Fruit fly (Drosophila melanogaster) whole organism, embryonic: ENCODE data around the gene Mtr3.

ENCODE experiments used
- CG10959 ChIP-seq: fragments of 200-800 bp; sonication (Bioruptor generic); IDR thresholded peaks from 2 replicates; pipeline ENCODE4 v1.3.6; 2022; ENCODE audit warnings: missing biosample characterization, missing genetic modification characterization
- CG11456 ChIP-seq: fragments of 200-800 bp; sonication (Bioruptor generic); IDR thresholded peaks from 3 replicates; pipeline ENCODE4 v1.3.6; 2022; ENCODE audit warnings: missing biosample characterization, missing genetic modification characterization
- CG11695 ChIP-seq: fragments of 200-800 bp; sonication (Bioruptor generic); IDR thresholded peaks from 3 replicates; pipeline ENCODE4 v1.3.6; 2022; ENCODE audit warnings: missing biosample characterization, missing genetic modification characterization
- CG11696 ChIP-seq: fragments of 200-800 bp; sonication (Bioruptor generic); IDR thresholded peaks from 2 replicates; pipeline ENCODE4 v1.3.6; 2022; ENCODE audit warnings: missing biosample characterization, missing genetic modification characterization
- CG15479 ChIP-seq: fragments of 200-800 bp; sonication (Bioruptor generic); optimal IDR thresholded peaks from 3 replicates; lab custom pipeline; 2019; ENCODE audit warnings: missing biosample characterization, mild to moderate bottlenecking, missing genetic modification characterization, moderate library complexity
- CG15601 ChIP-seq: fragments of 200-800 bp; sonication (Bioruptor generic); optimal IDR thresholded peaks from 3 replicates; lab custom pipeline; 2019; ENCODE audit warnings: missing biosample characterization, mild to moderate bottlenecking, missing genetic modification characterization, moderate library complexity
- CG1603 ChIP-seq: fragments of 200-800 bp; sonication (Bioruptor generic); optimal IDR thresholded peaks from 2 replicates; lab custom pipeline; 2019; ENCODE audit warnings: missing biosample characterization, mild to moderate bottlenecking, missing genetic modification characterization, moderate library complexity
- CG16863 ChIP-seq: fragments of 200-800 bp; sonication (Bioruptor generic); optimal IDR thresholded peaks from 3 replicates; lab custom pipeline; 2016; ENCODE audit warnings: missing biosample characterization, missing genetic modification characterization
- CG17186 ChIP-seq: fragments of 200-800 bp; sonication (Bioruptor generic); optimal IDR thresholded peaks from 3 replicates; lab custom pipeline; 2017; ENCODE audit warnings: missing biosample characterization, missing genetic modification reagents, missing genetic modification characterization
- CG17612 ChIP-seq: fragments of 200-800 bp; sonication (Bioruptor generic); IDR thresholded peaks from 2 replicates; pipeline ENCODE4 v1.3.6; 2022; ENCODE audit warnings: missing biosample characterization, missing genetic modification characterization
- CG2199 ChIP-seq: fragments of 200-800 bp; sonication (Bioruptor generic); IDR thresholded peaks from 3 replicates; pipeline ENCODE4 v1.3.6; 2022; ENCODE audit warnings: missing biosample characterization, missing genetic modification characterization
- CG31365 ChIP-seq: fragments of 200-800 bp; sonication (Bioruptor generic); optimal IDR thresholded peaks from 2 replicates; lab custom pipeline; 2018; ENCODE audit warnings: missing biosample characterization, mild to moderate bottlenecking, missing genetic modification characterization
- CG3995 ChIP-seq: fragments of 200-800 bp; sonication (Bioruptor generic); optimal IDR thresholded peaks from 3 replicates; lab custom pipeline; 2016; ENCODE audit warnings: missing biosample characterization, missing genetic modification characterization
- CG4404 ChIP-seq: fragments of 200-800 bp; sonication (Bioruptor generic); IDR thresholded peaks from 2 replicates; pipeline ENCODE4 v1.3.6; 2022; ENCODE audit warnings: missing biosample characterization, missing genetic modification characterization
- CG6654 ChIP-seq: fragments of 200-800 bp; sonication (Bioruptor generic); optimal IDR thresholded peaks from 2 replicates; lab custom pipeline; 2017; ENCODE audit warnings: missing biosample characterization, mild to moderate bottlenecking, missing genetic modification characterization
- CG7745 ChIP-seq: fragments of 200-800 bp; sonication (Bioruptor generic); optimal IDR thresholded peaks from 2 replicates; lab custom pipeline; 2018; ENCODE audit warnings: missing biosample characterization, mild to moderate bottlenecking, missing genetic modification characterization, moderate library complexity
- CG7786 ChIP-seq: fragments of 200-800 bp; sonication (Bioruptor generic); optimal IDR thresholded peaks from 2 replicates; lab custom pipeline; 2016; ENCODE audit warnings: missing biosample characterization, missing genetic modification characterization
- Doc3 ChIP-seq: fragments of 200-800 bp; sonication (Bioruptor generic); IDR thresholded peaks from 3 replicates; pipeline ENCODE4 v1.3.6; 2022; ENCODE audit warnings: missing biosample characterization, missing genetic modification characterization; ENCODE audit not compliant: partially characterized antibody
- Ets65A ChIP-seq: fragments of 200-800 bp; sonication (Bioruptor generic); peaks from one replicate; lab custom pipeline; 2016; ENCODE audit warnings: missing biosample characterization, missing genetic modification characterization
- Ets97D ChIP-seq: fragments of 200-800 bp; sonication (Bioruptor generic); optimal IDR thresholded peaks from 3 replicates; lab custom pipeline; 2016; ENCODE audit warnings: missing biosample characterization, missing genetic modification characterization
- GATAe ChIP-seq: fragments of 200-800 bp; sonication (Bioruptor generic); conservative IDR thresholded peaks from 2 replicates; pipeline ENCODE4 v1.3.6; 2022; ENCODE audit warnings: missing biosample characterization, missing genetic modification characterization
- HLH54F ChIP-seq: fragments of 200-800 bp; sonication (Bioruptor generic); optimal IDR thresholded peaks from 3 replicates; lab custom pipeline; 2016; ENCODE audit warnings: missing biosample characterization, missing genetic modification characterization
- Hmx ChIP-seq: fragments of 200-800 bp; sonication (Bioruptor generic); optimal IDR thresholded peaks from 2 replicates; lab custom pipeline; 2016; ENCODE audit warnings: missing biosample characterization, missing genetic modification characterization
- Mrtf ChIP-seq: fragments of 200-800 bp; sonication (Bioruptor generic); IDR thresholded peaks from 3 replicates; pipeline ENCODE4 v1.3.6; 2022; ENCODE audit warnings: missing biosample characterization, missing genetic modification characterization
- Ssrp ChIP-seq: fragments of 200-800 bp; sonication (Bioruptor generic); optimal IDR thresholded peaks from 2 replicates; lab custom pipeline; 2018; ENCODE audit warnings: missing biosample characterization, mild to moderate bottlenecking, missing genetic modification characterization, moderate library complexity
- Tbp ChIP-seq: fragments of >200 bp; optimal IDR thresholded peaks from 2 replicates; lab custom pipeline; 2018; ENCODE audit warnings: missing biosample characterization, missing genetic modification characterization
- Vsx1 ChIP-seq: fragments of 200-800 bp; sonication (Bioruptor generic); optimal IDR thresholded peaks from 2 replicates; lab custom pipeline; 2017; ENCODE audit warnings: missing biosample characterization, mild to moderate bottlenecking, missing genetic modification characterization, missing genetic modification reagents
- ac ChIP-seq: fragments of 200-800 bp; sonication (Bioruptor generic); optimal IDR thresholded peaks from 3 replicates; lab custom pipeline; 2017; ENCODE audit warnings: missing biosample characterization, mild to moderate bottlenecking, missing genetic modification characterization
- ash1 ChIP-seq: fragments of 200-800 bp; sonication (Bioruptor generic); optimal IDR thresholded peaks from 2 replicates; lab custom pipeline; 2018; ENCODE audit warnings: missing biosample characterization, mild to moderate bottlenecking, missing genetic modification characterization
- ato ChIP-seq: fragments of 200-800 bp; sonication (Bioruptor generic); IDR thresholded peaks from 2 replicates; pipeline ENCODE4 v1.3.6; 2022; ENCODE audit warnings: missing biosample characterization, missing genetic modification characterization; ENCODE audit not compliant: partially characterized antibody
- chn ChIP-seq: fragments of 200-800 bp; sonication (Bioruptor generic); optimal IDR thresholded peaks from 2 replicates; lab custom pipeline; 2016; ENCODE audit warnings: missing biosample characterization, missing genetic modification characterization
- crc ChIP-seq: fragments of 200-800 bp; sonication (Bioruptor generic); optimal IDR thresholded peaks from 2 replicates; lab custom pipeline; 2016; ENCODE audit warnings: missing biosample characterization, missing genetic modification characterization
- disco-r ChIP-seq: fragments of 200-800 bp; sonication (Bioruptor generic); optimal IDR thresholded peaks from 2 replicates; lab custom pipeline; 2016; ENCODE audit warnings: missing biosample characterization, missing genetic modification characterization
- eyg ChIP-seq: fragments of 200-800 bp; sonication (Bioruptor generic); optimal IDR thresholded peaks from 3 replicates; lab custom pipeline; 2016; ENCODE audit warnings: missing biosample characterization, missing genetic modification characterization
- gce ChIP-seq: fragments of 200-800 bp; sonication (Bioruptor generic); IDR thresholded peaks from 3 replicates; pipeline ENCODE4 v1.3.6; 2022; ENCODE audit warnings: missing biosample characterization, missing genetic modification characterization
- mam ChIP-seq: fragments of 200-800 bp; sonication (Bioruptor generic); optimal IDR thresholded peaks from 3 replicates; lab custom pipeline; 2016; ENCODE audit warnings: missing biosample characterization, missing genetic modification characterization
- nom ChIP-seq: fragments of 200-800 bp; sonication (Bioruptor generic); optimal IDR thresholded peaks from 2 replicates; lab custom pipeline; 2017; ENCODE audit warnings: missing biosample characterization, missing genetic modification characterization, mild to moderate bottlenecking, moderate library complexity, missing genetic modification reagents
- onecut ChIP-seq: fragments of 200-800 bp; sonication (Bioruptor generic); IDR thresholded peaks from 2 replicates; pipeline ENCODE4 v1.3.6; 2022; ENCODE audit warnings: missing biosample characterization, missing genetic modification characterization
- psq ChIP-seq: fragments of 200-800 bp; sonication (Bioruptor generic); optimal IDR thresholded peaks from 2 replicates; lab custom pipeline; 2017; ENCODE audit warnings: missing biosample characterization, missing genetic modification characterization
- pum ChIP-seq: fragments of 200-800 bp; sonication (Bioruptor generic); optimal IDR thresholded peaks from 2 replicates; lab custom pipeline; 2016; ENCODE audit warnings: missing biosample characterization, missing genetic modification characterization
- run ChIP-seq: fragments of 200-800 bp; sonication (Bioruptor generic); optimal IDR thresholded peaks from 3 replicates; lab custom pipeline; 2018; ENCODE audit warnings: missing biosample characterization, mild to moderate bottlenecking, missing genetic modification characterization
- slp2 ChIP-seq: fragments of 200-800 bp; sonication (Bioruptor generic); optimal IDR thresholded peaks from 2 replicates; lab custom pipeline; 2016; ENCODE audit warnings: missing biosample characterization, missing genetic modification characterization
- stwl ChIP-seq: fragments of 200-800 bp; sonication (Bioruptor generic); optimal IDR thresholded peaks from 3 replicates; lab custom pipeline; 2018; ENCODE audit warnings: missing biosample characterization, mild to moderate bottlenecking, missing genetic modification characterization, moderate library complexity
- tgo ChIP-seq: fragments of 200-800 bp; sonication (Bioruptor generic); IDR thresholded peaks from 3 replicates; pipeline ENCODE4 v1.3.6; 2022; ENCODE audit warnings: missing biosample characterization, missing genetic modification characterization
- tin ChIP-seq: fragments of 200-800 bp; sonication (Bioruptor generic); optimal IDR thresholded peaks from 3 replicates; lab custom pipeline; 2016; ENCODE audit warnings: missing biosample characterization, missing genetic modification characterization
- tll ChIP-seq, 2 experiments: fragments of 200-800 bp in 1 of 2; fragments of >200 bp in 1 of 2; sonication (Bioruptor generic) in 1 of 2; optimal IDR thresholded peaks; 2 replicates each; lab custom pipeline; 2017 to 2019; ENCODE audit warnings: missing biosample characterization in 2 of 2, missing genetic modification characterization in 2 of 2, mild to moderate bottlenecking in 1 of 2, moderate library complexity in 1 of 2
- unpg ChIP-seq: fragments of 200-800 bp; sonication (Bioruptor generic); optimal IDR thresholded peaks from 3 replicates; lab custom pipeline; 2018; ENCODE audit warnings: missing biosample characterization, mild to moderate bottlenecking, missing genetic modification characterization, moderate library complexity
- zen2 ChIP-seq: fragments of 200-800 bp; sonication (Bioruptor generic); IDR thresholded peaks from 3 replicates; pipeline ENCODE4 v1.3.6; 2022; ENCODE audit warnings: missing biosample characterization, missing genetic modification characterization; ENCODE audit not compliant: partially characterized antibody
- zfh1 ChIP-seq: fragments of 200-800 bp; sonication (Bioruptor generic); IDR thresholded peaks from 3 replicates; pipeline ENCODE4 v1.3.6; 2022; ENCODE audit warnings: missing biosample characterization, missing genetic modification characterization

The Mtr3 gene

dm6 chr3L:19902560-19903399, 10.7 kb downstream of the Mtr3 start (continued):
- TF ChIP-seq CG7745 (tag; lab: Kevin White, UChicago) = peak; percentile 58
- TF ChIP-seq zfh1 (GFP tag; lab: Robert Waterston, UW) = peak; percentile 89
- peak; percentile 94 for TF ChIP-seq tgo
- peak; percentile 70; the same call in 1 of the 2 replicates for TF ChIP-seq CG4404
- peak; percentile 77 for TF ChIP-seq GATAe
- TF ChIP-seq chn (GFP tag; lab: Kevin White, UChicago) = peak; percentile 95
- peak; percentile 96 for TF ChIP-seq CG16863 (GFP tag; lab: Kevin White, UChicago)
- peak; percentile 95 for TF ChIP-seq eyg
- peak; percentile 94 for TF ChIP-seq slp2 (GFP tag; lab: Kevin White, UChicago)
- peak; percentile 73 for TF ChIP-seq onecut (GFP tag; lab: Robert Waterston, UW)
- no peak for TF ChIP-seq tll (GFP tag; optimal IDR thresholded peaks at IDR 0.05; lab: Kevin White, UChicago)
- peak; percentile 11 for TF ChIP-seq stwl (tag; lab: Kevin White, UChicago)
- TF ChIP-seq Hmx = no peak
- TF ChIP-seq zen2 = no peak
- no peak for TF ChIP-seq CG15479 (GFP tag; lab: Kevin White, UChicago)
- TF ChIP-seq Ets97D (GFP tag; lab: Kevin White, UChicago) = peak; percentile 79
- TF ChIP-seq Ssrp (tag; lab: Kevin White, UChicago) = peak; percentile 92
- TF ChIP-seq Doc3 = 0 out of 3 replicates have a peak, but pooled peaks have one; percentile 8
- TF ChIP-seq CG11695 = peak; percentile 96
- no peak for TF ChIP-seq Tbp (GFP tag; lab: Kevin White, UChicago)
- peak; percentile 87 for TF ChIP-seq Vsx1
- TF ChIP-seq pum = peak; percentile 87
- TF ChIP-seq mam (GFP tag; lab: Kevin White, UChicago) = peak; percentile 85
- peak; percentile 87 for TF ChIP-seq run (tag; lab: Kevin White, UChicago)
- peak; percentile 91 for TF ChIP-seq CG15601 (tag; lab: Kevin White, UChicago)
- TF ChIP-seq gce (GFP tag; lab: Robert Waterston, UW) = peak; percentile 57; the same call in 1 of the 3 replicates
- TF ChIP-seq CG6654 (GFP tag; lab: Kevin White, UChicago) = peak; percentile 82
- TF ChIP-seq CG17186 = peak; percentile 55
- TF ChIP-seq Ets65A (GFP tag; lab: Kevin White, UChicago) = peak; percentile 99
- TF ChIP-seq CG31365 (tag; lab: Kevin White, UChicago) = peak; percentile 80
- TF ChIP-seq CG11456 = peak; percentile 95
- TF ChIP-seq nom = peak; percentile 95
- peak; percentile 95 for TF ChIP-seq Mrtf (GFP tag; lab: Robert Waterston, UW)
- peak; percentile 97 for TF ChIP-seq HLH54F (GFP tag; lab: Kevin White, UChicago)
- TF ChIP-seq CG2199 (GFP tag; lab: Robert Waterston, UW) = peak; percentile 93; the same call in 1 of the 3 replicates
- peak; percentile 71 for TF ChIP-seq crc (GFP tag; lab: Kevin White, UChicago)
- peak; percentile 29 for TF ChIP-seq ac (GFP tag; lab: Kevin White, UChicago)
- TF ChIP-seq CG3995 = peak; percentile 71
- TF ChIP-seq CG7786 = peak; percentile 97
- peak; percentile 91 for TF ChIP-seq tin (GFP tag; lab: Kevin White, UChicago)
- TF ChIP-seq CG10959 (GFP tag; lab: Robert Waterston, UW) = no peak
- TF ChIP-seq ash1 (GFP tag; lab: Kevin White, UChicago) = peak; percentile 80
- peak; percentile 88 for TF ChIP-seq CG17612
- TF ChIP-seq CG11696 (GFP tag; lab: Robert Waterston, UW) = peak; percentile 81
- TF ChIP-seq psq (GFP tag; lab: Kevin White, UChicago) = peak; percentile 84
- TF ChIP-seq CG1603 (tag; lab: Kevin White, UChicago) = peak; percentile 97
- peak; percentile 96 for TF ChIP-seq unpg
- TF ChIP-seq ato = no peak
- peak; percentile 94 for TF ChIP-seq disco-r (GFP tag; lab: Kevin White, UChicago)
